Worm (Caenorhabditis elegans) whole organism, midembryonic: ENCODE data around the gene irld-50.

Experiments
- cog-1 ChIP-seq: sonication (generic microtip); optimal IDR thresholded peaks from 2 replicates; lab custom pipeline; 2016; ENCODE audit warnings: missing genetic modification characterization, missing compliant biosample characterization
- flt-1 ChIP-seq: fragments of 200-800 bp; sonication (Bioruptor generic); IDR thresholded peaks from 2 replicates; pipeline ENCODE4 v1.3.6; 2022; ENCODE audit warnings: missing genetic modification characterization, missing compliant biosample characterization
- klf-2 ChIP-seq: fragments of 200-800 bp; sonication (Bioruptor generic); conservative IDR thresholded peaks from 2 replicates; pipeline ENCODE4 v1.3.6; 2022; ENCODE audit warnings: missing genetic modification reagents, missing genetic modification characterization, missing compliant biosample characterization
- ref-1 ChIP-seq: fragments of 200-800 bp; sonication (Bioruptor generic); conservative IDR thresholded peaks from 2 replicates; pipeline ENCODE4 v1.3.6; 2022; ENCODE audit warnings: missing genetic modification reagents, missing genetic modification characterization, missing compliant biosample characterization
- tab-1 ChIP-seq: fragments of 200-800 bp; sonication (Bioruptor generic); IDR thresholded peaks from 2 replicates; pipeline ENCODE4 v1.3.6; 2022; ENCODE audit warnings: missing genetic modification characterization, missing compliant biosample characterization
- ztf-23 ChIP-seq: fragments of 200-800 bp; sonication (Bioruptor generic); IDR thresholded peaks from 2 replicates; pipeline ENCODE4 v1.3.6; 2022; ENCODE audit warnings: missing genetic modification reagents, missing genetic modification characterization, missing compliant biosample characterization
- ztf-29 ChIP-seq: fragments of 200-800 bp; sonication (Bioruptor generic); IDR thresholded peaks from 2 replicates; pipeline ENCODE4 v1.3.6; 2022; ENCODE audit warnings: missing genetic modification reagents, missing genetic modification characterization, missing compliant biosample characterization

DNA sequence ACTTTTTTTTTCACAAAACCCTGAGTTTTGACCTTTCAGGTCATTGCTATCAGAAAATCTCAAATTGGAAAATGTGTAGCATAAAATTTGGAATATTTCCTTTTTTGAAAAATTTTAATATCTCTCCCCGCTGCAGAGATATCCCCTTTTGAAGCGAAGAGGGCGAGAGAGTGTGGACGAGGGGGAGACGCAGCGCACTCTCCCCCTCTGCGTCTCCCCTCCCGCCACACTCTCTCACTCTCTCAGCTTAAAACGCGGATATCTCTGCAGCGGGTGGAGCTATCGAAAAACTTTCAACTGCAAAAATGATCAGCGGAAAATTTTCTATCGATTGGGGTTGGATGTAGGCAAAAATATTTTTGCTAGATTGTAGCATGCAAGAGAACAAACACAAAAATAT lies 21.1 kb downstream of the irld-50 start:
- no peak for TF ChIP-seq klf-2 (GFP tag; lab: Robert Waterston, UW)
- no peak for TF ChIP-seq cog-1 (tag; lab: Kevin White, UChicago)
- TF ChIP-seq ztf-29: no peak
- TF ChIP-seq flt-1: no peak
- TF ChIP-seq ztf-23 (GFP tag; lab: Robert Waterston, UW): no peak
- no peak for TF ChIP-seq tab-1 (GFP tag; lab: Robert Waterston, UW)
- no peak for TF ChIP-seq ref-1 (GFP tag; lab: Robert Waterston, UW)
